Fruit fly (Drosophila melanogaster): ENCODE measurements around the gene CG32262.

Gene CG32262

dm6 chr3L:3824790-3825484, 14.9 kb upstream of the CG32262 start, which contains the start of gene Rdh (continued):
- TF ChIP-seq CG8478 (optimal IDR thresholded peaks at IDR 0.05) (no peak), usp (GFP tag; optimal IDR thresholded peaks at IDR 0.05) (no peak)

- TF ChIP-seq CG3995 (GFP tag; optimal IDR thresholded peaks at IDR 0.05) (no peak), Scr (GFP tag; IDR thresholded peaks at IDR 0.05; ENCODE audit: partially characterized antibody) (peak; percentile 94), ind (GFP tag; optimal IDR thresholded peaks at IDR 0.05) (no peak), ab (GFP tag; optimal IDR thresholded peaks at IDR 0.05) (no peak), tgo (GFP tag; IDR thresholded peaks at IDR 0.05) (no peak), CG33213 (GFP tag; optimal IDR thresholded peaks at IDR 0.05) (peak; percentile 10), Mes4 (GFP tag; optimal IDR thresholded peaks at IDR 0.05) (no peak), CG17912 (GFP tag; optimal IDR thresholded peaks at IDR 0.05) (no peak), Dp (GFP tag; optimal IDR thresholded peaks at IDR 0.05) (peak; percentile 54), D19A (tag; optimal IDR thresholded peaks at IDR 0.05) (peak; percentile 36), caup (GFP tag; optimal IDR thresholded peaks at IDR 0.05; ENCODE audit: severe bottlenecking) (no peak), run (tag; optimal IDR thresholded peaks at IDR 0.05) (no peak), lmd (GFP tag; IDR thresholded peaks at IDR 0.05) (no peak), CG3847 (GFP tag; IDR thresholded peaks at IDR 0.05) (peak; percentile 39; the same call in 1 of the 2 replicates), CG8924 (tag; optimal IDR thresholded peaks at IDR 0.05) (peak; percentile 19), tin (GFP tag; optimal IDR thresholded peaks at IDR 0.05) (no peak), otp (GFP tag; IDR thresholded peaks at IDR 0.05) (no peak), ATbp (GFP tag; optimal IDR thresholded peaks at IDR 0.05) (no peak), CG15479 (GFP tag; optimal IDR thresholded peaks at IDR 0.05) (peak; percentile 28), Camta (GFP tag; optimal IDR thresholded peaks at IDR 0.05) (no peak), CG12071 (GFP tag; optimal IDR thresholded peaks at IDR 0.05) (no peak), az2 (GFP tag; optimal IDR thresholded peaks at IDR 0.05) (no peak), row (GFP tag; IDR thresholded peaks at IDR 0.05) (peak; percentile 60), tx (GFP tag; optimal IDR thresholded peaks at IDR 0.05) (no peak), tna (GFP tag; IDR thresholded peaks at IDR 0.05; ENCODE audit: partially characterized antibody) (peak; percentile 95), crc (GFP tag; optimal IDR thresholded peaks at IDR 0.05) (no peak), slou (GFP tag; optimal IDR thresholded peaks at IDR 0.05) (no peak), CG5245 (GFP tag; optimal IDR thresholded peaks at IDR 0.05) (no peak), pita (GFP tag; optimal IDR thresholded peaks at IDR 0.05) (no peak), fd102C (GFP tag; optimal IDR thresholded peaks at IDR 0.05) (no peak), CG6791 (GFP tag; IDR thresholded peaks at IDR 0.05; ENCODE audit: partially characterized antibody) (peak; percentile 98), dmrt11E (tag; optimal IDR thresholded peaks at IDR 0.05) (no peak), CG12744 (GFP tag; optimal IDR thresholded peaks at IDR 0.05) (no peak), amos (GFP tag; IDR thresholded peaks at IDR 0.05; ENCODE audit: partially characterized antibody) (peak; percentile 98), da (GFP tag; optimal IDR thresholded peaks at IDR 0.05) (no peak), Atf6 (GFP tag; IDR thresholded peaks at IDR 0.05) (no peak), Sin3A (optimal IDR thresholded peaks at IDR 0.05) (peak; percentile 31), hkb (optimal IDR thresholded peaks at IDR 0.05) (no peak), hkb (GFP tag; IDR thresholded peaks at IDR 0.05) (no peak), Usf (GFP tag; optimal IDR thresholded peaks at IDR 0.05) (no peak), eve (GFP tag; optimal IDR thresholded peaks at IDR 0.05) (no peak), chm (GFP tag; IDR thresholded peaks at IDR 0.05) (peak; percentile 33; the same call in 1 of the 2 replicates), gt (GFP tag; IDR thresholded peaks at IDR 0.05) (no peak), danr (GFP tag; IDR thresholded peaks at IDR 0.05) (no peak), CG7839 (tag; optimal IDR thresholded peaks at IDR 0.05) (no peak), chinmo (GFP tag; IDR thresholded peaks at IDR 0.05; ENCODE audit: partially characterized antibody) (peak; percentile 96)
Observed at dm6 chr3L:3818566-3819325, 8.8 kb upstream of the CG32262 start, which contains the start of gene enc. enc (plus strand) TSS chr3L:3818679.
